Fruit fly (Drosophila melanogaster) whole organism, embryonic: Measurements from ENCODE around the gene Cat.

Source experiments
- Abd-B ChIP-seq: fragments of 200-800 bp; sonication (Bioruptor generic); optimal IDR thresholded peaks from 2 replicates; lab custom pipeline; 2018; ENCODE audit warnings: missing biosample characterization, mild to moderate bottlenecking, missing genetic modification characterization, moderate library complexity
- Ada2b ChIP-seq: fragments of 200-800 bp; sonication (Bioruptor generic); IDR thresholded peaks from 2 replicates; pipeline ENCODE4 v1.3.6; 2022; ENCODE audit warnings: missing biosample characterization, missing genetic modification characterization
- B-H2 ChIP-seq: fragments of 200-800 bp; sonication (Bioruptor generic); optimal IDR thresholded peaks from 2 replicates; lab custom pipeline; 2018; ENCODE audit warnings: missing biosample characterization, mild to moderate bottlenecking, missing genetic modification characterization
- BtbVII ChIP-seq: fragments of 200-800 bp; sonication (Bioruptor generic); optimal IDR thresholded peaks from 3 replicates; lab custom pipeline; 2017; ENCODE audit warnings: missing biosample characterization, mild to moderate bottlenecking, missing genetic modification characterization
- Bteb2 ChIP-seq: fragments of 200-800 bp; sonication (Bioruptor generic); optimal IDR thresholded peaks from 2 replicates; lab custom pipeline; 2016; ENCODE audit warnings: missing biosample characterization, missing genetic modification characterization
- CG10565 ChIP-seq: fragments of 200-800 bp; sonication (Bioruptor generic); optimal IDR thresholded peaks from 3 replicates; lab custom pipeline; 2016; ENCODE audit warnings: missing biosample characterization, mild to moderate bottlenecking, missing genetic modification characterization
- CG10979 ChIP-seq: fragments of 200-800 bp; sonication (Bioruptor generic); optimal IDR thresholded peaks from 2 replicates; lab custom pipeline; 2018; ENCODE audit warnings: missing biosample characterization, mild to moderate bottlenecking, missing genetic modification characterization, moderate library complexity
- CG11093 ChIP-seq: fragments of 200-800 bp; sonication (Bioruptor generic); IDR thresholded peaks from 3 replicates; pipeline ENCODE4 v1.3.6; 2022; ENCODE audit warnings: missing biosample characterization, missing genetic modification characterization
- CG11398 ChIP-seq: fragments of 200-800 bp; sonication (Bioruptor generic); optimal IDR thresholded peaks from 2 replicates; lab custom pipeline; 2016; ENCODE audit warnings: missing biosample characterization, missing genetic modification characterization
- CG11504 ChIP-seq: fragments of 200-800 bp; sonication (Bioruptor generic); optimal IDR thresholded peaks from 3 replicates; lab custom pipeline; 2019; ENCODE audit warnings: missing biosample characterization, mild to moderate bottlenecking, missing genetic modification characterization, moderate library complexity
- CG12769 ChIP-seq: fragments of 200-800 bp; sonication (Bioruptor generic); optimal IDR thresholded peaks from 2 replicates; lab custom pipeline; 2019; ENCODE audit warnings: missing biosample characterization, mild to moderate bottlenecking, missing genetic modification characterization, moderate library complexity
- CG13775 ChIP-seq: fragments of 200-800 bp; sonication (Bioruptor generic); optimal IDR thresholded peaks from 3 replicates; lab custom pipeline; 2017; ENCODE audit warnings: missing biosample characterization, mild to moderate bottlenecking, missing genetic modification characterization
- CG15011 ChIP-seq: fragments of 200-800 bp; sonication (Bioruptor generic); optimal IDR thresholded peaks from 3 replicates; lab custom pipeline; 2018; ENCODE audit warnings: missing biosample characterization, mild to moderate bottlenecking, missing genetic modification characterization
- CG15601 ChIP-seq: fragments of 200-800 bp; sonication (Bioruptor generic); optimal IDR thresholded peaks from 3 replicates; lab custom pipeline; 2019; ENCODE audit warnings: missing biosample characterization, mild to moderate bottlenecking, missing genetic modification characterization, moderate library complexity
- CG17802 ChIP-seq: fragments of 200-800 bp; sonication (Bioruptor generic); optimal IDR thresholded peaks from 2 replicates; lab custom pipeline; 2018; ENCODE audit warnings: missing biosample characterization, mild to moderate bottlenecking, missing genetic modification characterization, moderate library complexity
- CG17829 ChIP-seq: fragments of 200-800 bp; optimal IDR thresholded peaks from 2 replicates; lab custom pipeline; 2019; ENCODE audit warnings: missing biosample characterization, mild to moderate bottlenecking, missing genetic modification characterization, moderate library complexity
- CG18262 ChIP-seq: fragments of 200-800 bp; optimal IDR thresholded peaks from 3 replicates; lab custom pipeline; 2019; ENCODE audit warnings: missing biosample characterization, mild to moderate bottlenecking, missing genetic modification characterization, moderate library complexity
- CG1832 ChIP-seq: fragments of 200-800 bp; sonication (Bioruptor generic); optimal IDR thresholded peaks from 2 replicates; lab custom pipeline; 2017; ENCODE audit warnings: missing biosample characterization, mild to moderate bottlenecking, missing genetic modification characterization, inconsistent platforms
- CG2116 ChIP-seq: fragments of 200-800 bp; sonication (Bioruptor generic); optimal IDR thresholded peaks from 3 replicates; lab custom pipeline; 2018; ENCODE audit warnings: missing biosample characterization, mild to moderate bottlenecking, missing genetic modification characterization
- CG2202 ChIP-seq: fragments of 200-800 bp; sonication (Bioruptor generic); optimal IDR thresholded peaks from 2 replicates; lab custom pipeline; 2018; ENCODE audit warnings: missing biosample characterization, mild to moderate bottlenecking, missing genetic modification characterization
- CG2875 ChIP-seq: fragments of 200-800 bp; sonication (Bioruptor generic); optimal IDR thresholded peaks from 2 replicates; lab custom pipeline; 2017; ENCODE audit warnings: missing biosample characterization, mild to moderate bottlenecking, missing genetic modification characterization, missing genetic modification reagents
- CG30020 ChIP-seq: fragments of 200-800 bp; optimal IDR thresholded peaks from 2 replicates; lab custom pipeline; 2019; ENCODE audit warnings: missing biosample characterization, mild to moderate bottlenecking, missing genetic modification characterization, moderate library complexity
- CG31365 ChIP-seq: fragments of 200-800 bp; sonication (Bioruptor generic); optimal IDR thresholded peaks from 2 replicates; lab custom pipeline; 2018; ENCODE audit warnings: missing biosample characterization, mild to moderate bottlenecking, missing genetic modification characterization
- CG34224 ChIP-seq: fragments of 200-800 bp; sonication (Bioruptor generic); IDR thresholded peaks from 3 replicates; pipeline ENCODE4 v1.3.6; 2022; ENCODE audit warnings: missing biosample characterization, missing genetic modification characterization; ENCODE audit not compliant: partially characterized antibody
- CG42726 ChIP-seq: fragments of 200-800 bp; sonication (Bioruptor generic); IDR thresholded peaks from 2 replicates; pipeline ENCODE4 v1.3.6; 2022; ENCODE audit warnings: missing biosample characterization, missing genetic modification characterization; ENCODE audit not compliant: partially characterized antibody
- CG6854 ChIP-seq: fragments of 200-800 bp; sonication (Bioruptor generic); optimal IDR thresholded peaks from 3 replicates; lab custom pipeline; 2017; ENCODE audit warnings: missing biosample characterization, mild to moderate bottlenecking, missing genetic modification characterization
- CG7271 ChIP-seq: fragments of 200-800 bp; sonication (Bioruptor generic); optimal IDR thresholded peaks from 2 replicates; lab custom pipeline; 2018; ENCODE audit warnings: missing biosample characterization, mild to moderate bottlenecking, missing genetic modification characterization, moderate library complexity
- CG8944 ChIP-seq: fragments of 200-800 bp; sonication (Bioruptor generic); optimal IDR thresholded peaks from 3 replicates; lab custom pipeline; 2016; ENCODE audit warnings: missing biosample characterization, missing genetic modification characterization
- CG9727 ChIP-seq: fragments of 200-800 bp; sonication (Bioruptor generic); optimal IDR thresholded peaks from 3 replicates; lab custom pipeline; 2017; ENCODE audit warnings: missing biosample characterization, mild to moderate bottlenecking, missing genetic modification characterization
- Camta ChIP-seq: fragments of 200-800 bp; sonication (Bioruptor generic); optimal IDR thresholded peaks from 2 replicates; lab custom pipeline; 2016; ENCODE audit warnings: missing biosample characterization, missing genetic modification characterization
- Ets65A ChIP-seq: fragments of 200-800 bp; sonication (Bioruptor generic); peaks from one replicate; lab custom pipeline; 2016; ENCODE audit warnings: missing biosample characterization, missing genetic modification characterization
- HLH4C ChIP-seq: fragments of 200-800 bp; sonication (Bioruptor generic); IDR thresholded peaks from 3 replicates; pipeline ENCODE4 v1.3.6; 2022; ENCODE audit warnings: missing biosample characterization, missing genetic modification characterization; ENCODE audit not compliant: partially characterized antibody
- Hr3 ChIP-seq: fragments of 200-800 bp; sonication (Bioruptor generic); optimal IDR thresholded peaks from 3 replicates; lab custom pipeline; 2016; ENCODE audit warnings: missing biosample characterization, missing genetic modification characterization
- Hr51 ChIP-seq, 2 experiments: fragments of 200-800 bp; sonication (Bioruptor generic); optimal IDR thresholded peaks; 2 replicates in 1 of 2; 3 replicates in 1 of 2; lab custom pipeline; 2016 to 2018; ENCODE audit warnings: missing biosample characterization in 2 of 2, missing genetic modification characterization in 2 of 2, mild to moderate bottlenecking in 1 of 2, moderate library complexity in 1 of 2
- Mad ChIP-seq: fragments of 200-800 bp; sonication (Bioruptor generic); optimal IDR thresholded peaks from 2 replicates; lab custom pipeline; 2016; ENCODE audit warnings: missing biosample characterization, missing genetic modification characterization
- NK7.1 ChIP-seq: fragments of 200-800 bp; sonication (Bioruptor generic); optimal IDR thresholded peaks from 3 replicates; lab custom pipeline; 2016; ENCODE audit warnings: missing biosample characterization, missing genetic modification characterization
- Taf1 ChIP-seq: fragments of 200-800 bp; sonication (Bioruptor generic); IDR thresholded peaks from 2 replicates; pipeline ENCODE4 v1.3.6; 2022; ENCODE audit warnings: missing biosample characterization, missing genetic modification characterization
- az2 ChIP-seq: fragments of 200-800 bp; sonication (Bioruptor generic); optimal IDR thresholded peaks from 3 replicates; lab custom pipeline; 2016; ENCODE audit warnings: missing biosample characterization, missing genetic modification characterization
- chinmo ChIP-seq: fragments of 200-800 bp; sonication (Bioruptor generic); IDR thresholded peaks from 4 replicates; pipeline ENCODE4 v1.3.6; 2022; ENCODE audit warnings: missing biosample characterization, missing genetic modification characterization; ENCODE audit not compliant: partially characterized antibody
- da ChIP-seq: fragments of 200-800 bp; sonication (Bioruptor generic); optimal IDR thresholded peaks from 2 replicates; lab custom pipeline; 2016; ENCODE audit warnings: missing biosample characterization, missing genetic modification characterization
- gcm2 ChIP-seq: fragments of 200-800 bp; sonication (Bioruptor generic); optimal IDR thresholded peaks from 2 replicates; lab custom pipeline; 2016; ENCODE audit warnings: missing biosample characterization, missing genetic modification characterization
- hbn ChIP-seq: fragments of 200-800 bp; sonication (Bioruptor generic); IDR thresholded peaks from 2 replicates; pipeline ENCODE4 v1.3.6; 2022; ENCODE audit warnings: missing biosample characterization, missing genetic modification characterization; ENCODE audit not compliant: partially characterized antibody
- insv ChIP-seq, 2 experiments: fragments of 200-800 bp; sonication (Bioruptor generic); optimal IDR thresholded peaks; 3 replicates each; lab custom pipeline; 2016 to 2018; ENCODE audit warnings: missing biosample characterization in 2 of 2, missing genetic modification characterization in 2 of 2
- lbe ChIP-seq: fragments of 200-800 bp; sonication (Bioruptor generic); optimal IDR thresholded peaks from 2 replicates; lab custom pipeline; 2016; ENCODE audit warnings: missing biosample characterization, mild to moderate bottlenecking, missing genetic modification characterization
- psq ChIP-seq: fragments of 200-800 bp; sonication (Bioruptor generic); optimal IDR thresholded peaks from 2 replicates; lab custom pipeline; 2017; ENCODE audit warnings: missing biosample characterization, missing genetic modification characterization
- pum ChIP-seq: fragments of 200-800 bp; sonication (Bioruptor generic); optimal IDR thresholded peaks from 2 replicates; lab custom pipeline; 2016; ENCODE audit warnings: missing biosample characterization, missing genetic modification characterization
- repo ChIP-seq: fragments of 200-800 bp; sonication (Bioruptor generic); optimal IDR thresholded peaks from 2 replicates; lab custom pipeline; 2016; ENCODE audit warnings: missing biosample characterization, missing genetic modification characterization
- tgo ChIP-seq: fragments of 200-800 bp; sonication (Bioruptor generic); IDR thresholded peaks from 3 replicates; pipeline ENCODE4 v1.3.6; 2022; ENCODE audit warnings: missing biosample characterization, missing genetic modification characterization
- tio ChIP-seq: fragments of 200-800 bp; sonication (Bioruptor generic); optimal IDR thresholded peaks from 2 replicates; lab custom pipeline; 2017; ENCODE audit warnings: missing biosample characterization, missing genetic modification characterization, inconsistent platforms
- unpg ChIP-seq: fragments of 200-800 bp; sonication (Bioruptor generic); optimal IDR thresholded peaks from 3 replicates; lab custom pipeline; 2018; ENCODE audit warnings: missing biosample characterization, mild to moderate bottlenecking, missing genetic modification characterization, moderate library complexity

The Cat gene

dm6 chr3L:18848436-18848835 lies 26.0 kb downstream of the Cat start (continued):
- TF ChIP-seq CG2875 (GFP tag; lab: Kevin White, UChicago) (peak; percentile 61), CG2202 (tag; lab: Kevin White, UChicago) (peak; percentile 35), repo (GFP tag; lab: Kevin White, UChicago) (peak; percentile 51), NK7.1 (GFP tag; lab: Kevin White, UChicago) (peak; percentile 52), CG11504 (peak; percentile 71), Ets65A (GFP tag; lab: Kevin White, UChicago) (peak; percentile 91), hbn (GFP tag; lab: Robert Waterston, UW) (no peak), CG15011 (GFP tag; lab: Kevin White, UChicago) (peak; percentile 27), CG2116 (GFP tag; lab: Kevin White, UChicago) (peak; percentile 68), CG31365 (tag; lab: Kevin White, UChicago) (peak; percentile 21), tgo (GFP tag; lab: Robert Waterston, UW) (no peak; the same call in 2 of the 3 replicates), CG13775 (peak; percentile 72), CG12769 (tag; lab: Kevin White, UChicago) (peak; percentile 65), Abd-B (GFP tag; lab: Kevin White, UChicago) (no peak), CG17802 (no peak), CG30020 (peak; percentile 12), Camta (GFP tag; lab: Kevin White, UChicago) (peak; percentile 40), CG11093 (no peak; the same call in 2 of the 3 replicates), az2 (GFP tag; lab: Kevin White, UChicago) (peak; percentile 78), pum (GFP tag; lab: Kevin White, UChicago) (peak; percentile 73), HLH4C (GFP tag; lab: Robert Waterston, UW) (no peak), CG11398 (GFP tag; lab: Kevin White, UChicago) (peak; percentile 70), Ada2b (GFP tag; lab: Robert Waterston, UW) (peak; percentile 14; the same call in 1 of the 2 replicates), unpg (GFP tag; lab: Kevin White, UChicago) (peak; percentile 69), chinmo (GFP tag; lab: Robert Waterston, UW) (peak; percentile 80; the same call in 2 of the 4 replicates), CG18262 (peak; percentile 62), B-H2 (GFP tag; lab: Kevin White, UChicago) (peak; percentile 62), CG7271 (peak; percentile 44), Hr51 (GFP tag; optimal IDR thresholded peaks at IDR 0.05; lab: Kevin White, UChicago) (peak in 1 of 2 experiments; percentile 77), BtbVII (GFP tag; lab: Kevin White, UChicago) (peak; percentile 65), CG34224 (GFP tag; lab: Robert Waterston, UW) (no peak), CG8944 (peak; percentile 61), da (GFP tag; lab: Kevin White, UChicago) (peak; percentile 57), Bteb2 (GFP tag; lab: Kevin White, UChicago) (peak; percentile 34), Mad (GFP tag; lab: Kevin White, UChicago) (peak; percentile 84), Taf1 (GFP tag; lab: Robert Waterston, UW) (no peak), psq (GFP tag; lab: Kevin White, UChicago) (peak; percentile 16), CG9727 (no peak), CG1832 (GFP tag; lab: Kevin White, UChicago) (no peak), CG10979 (tag; lab: Kevin White, UChicago) (peak; percentile 76), lbe (peak; percentile 45), tio (GFP tag; lab: Kevin White, UChicago) (peak; percentile 33), CG17829 (tag; lab: Kevin White, UChicago) (peak; percentile 75), gcm2 (GFP tag; lab: Kevin White, UChicago) (peak; percentile 21), Hr3 (GFP tag; lab: Kevin White, UChicago) (peak; percentile 57), insv (GFP tag; optimal IDR thresholded peaks at IDR 0.05; lab: Kevin White, UChicago) (peak in 1 of 2 experiments; percentile 65), CG10565 (GFP tag; lab: Kevin White, UChicago) (no peak), CG15601 (peak; percentile 74), CG6854 (GFP tag; lab: Kevin White, UChicago) (peak; percentile 65), CG42726 (no peak; the same call in 1 of the 2 replicates)
